Fruit fly (Drosophila melanogaster) whole organism, prepupa: Measurements from ENCODE around the gene CG7246.

Experiments used
- Blimp-1 ChIP-seq: fragments of 200-800 bp; sonication (Bioruptor generic); optimal IDR thresholded peaks from 3 replicates; lab custom pipeline; 2017; ENCODE audit warnings: missing biosample characterization, missing genetic modification characterization, mild to moderate bottlenecking, moderate library complexity, missing genetic modification reagents
- CG10631 ChIP-seq: fragments of 200-800 bp; sonication (Bioruptor generic); optimal IDR thresholded peaks from 2 replicates; lab custom pipeline; 2016; ENCODE audit warnings: missing biosample characterization, missing genetic modification characterization
- CG10669 ChIP-seq: fragments of 200-800 bp; sonication (Bioruptor generic); optimal IDR thresholded peaks from 3 replicates; lab custom pipeline; 2018; ENCODE audit warnings: missing biosample characterization, mild to moderate bottlenecking, missing genetic modification characterization, moderate library complexity
- CG11294 ChIP-seq: fragments of 200-800 bp; sonication (Bioruptor generic); IDR thresholded peaks from 2 replicates; pipeline ENCODE4 v1.3.6; 2022; ENCODE audit warnings: missing biosample characterization, missing genetic modification characterization
- CG11762 ChIP-seq: fragments of 200-800 bp; sonication (Bioruptor generic); optimal IDR thresholded peaks from 3 replicates; lab custom pipeline; 2016; ENCODE audit warnings: missing biosample characterization, missing genetic modification characterization; ENCODE audit not compliant: insufficient read depth
- CG15336 ChIP-seq: fragments of 200-800 bp; sonication (Bioruptor generic); IDR thresholded peaks from 2 replicates; pipeline ENCODE4 v1.3.6; 2022; ENCODE audit warnings: missing biosample characterization, missing genetic modification characterization
- CG1621 ChIP-seq: fragments of 200-800 bp; sonication (Bioruptor generic); optimal IDR thresholded peaks from 3 replicates; lab custom pipeline; 2018; ENCODE audit warnings: missing biosample characterization, mild to moderate bottlenecking, missing genetic modification characterization
- CG31627 ChIP-seq: fragments of 200-800 bp; sonication (Bioruptor generic); optimal IDR thresholded peaks from 3 replicates; lab custom pipeline; 2016; ENCODE audit warnings: missing biosample characterization, missing genetic modification characterization
- CG32006 ChIP-seq: fragments of 200-800 bp; sonication (Bioruptor generic); optimal IDR thresholded peaks from 3 replicates; lab custom pipeline; 2017; ENCODE audit warnings: missing biosample characterization, mild to moderate bottlenecking, missing genetic modification characterization
- CG34406 ChIP-seq: fragments of 200-800 bp; sonication (Bioruptor generic); optimal IDR thresholded peaks from 3 replicates; lab custom pipeline; 2016; ENCODE audit warnings: missing biosample characterization, missing genetic modification characterization
- CG4318 ChIP-seq: fragments of 200-800 bp; sonication (Bioruptor generic); optimal IDR thresholded peaks from 3 replicates; lab custom pipeline; 2017; ENCODE audit warnings: missing biosample characterization, mild to moderate bottlenecking, missing genetic modification characterization
- CG6163 ChIP-seq: fragments of 200-800 bp; sonication (Bioruptor generic); IDR thresholded peaks from 3 replicates; pipeline ENCODE4 v1.3.6; 2022; ENCODE audit warnings: missing biosample characterization, missing genetic modification characterization
- CG6276 ChIP-seq: fragments of 200-800 bp; sonication (Bioruptor generic); optimal IDR thresholded peaks from 2 replicates; lab custom pipeline; 2017; ENCODE audit warnings: missing biosample characterization, mild to moderate bottlenecking, missing genetic modification characterization
- CG6792 ChIP-seq: fragments of 200-800 bp; sonication (Bioruptor generic); optimal IDR thresholded peaks from 3 replicates; lab custom pipeline; 2016; ENCODE audit warnings: missing biosample characterization, missing genetic modification characterization
- CG6854 ChIP-seq: fragments of 200-800 bp; sonication (Bioruptor generic); optimal IDR thresholded peaks from 2 replicates; lab custom pipeline; 2017; ENCODE audit warnings: missing biosample characterization, mild to moderate bottlenecking, missing genetic modification characterization
- CG8119 ChIP-seq: fragments of 200-800 bp; sonication (Bioruptor generic); IDR thresholded peaks from 3 replicates; pipeline ENCODE4 v1.3.6; 2022; ENCODE audit warnings: missing biosample characterization, missing genetic modification characterization
- CG8319 ChIP-seq: fragments of 200-800 bp; sonication (Bioruptor generic); optimal IDR thresholded peaks from 3 replicates; lab custom pipeline; 2016; ENCODE audit warnings: missing biosample characterization, missing genetic modification characterization
- CG8632 ChIP-seq: fragments of 200-800 bp; sonication (Bioruptor generic); optimal IDR thresholded peaks from 3 replicates; lab custom pipeline; 2016; ENCODE audit warnings: missing biosample characterization, missing genetic modification characterization
- CG9139 ChIP-seq: fragments of 200-800 bp; sonication (Bioruptor generic); optimal IDR thresholded peaks from 3 replicates; lab custom pipeline; 2017; ENCODE audit warnings: missing biosample characterization, mild to moderate bottlenecking, missing genetic modification characterization
- Eip78C ChIP-seq: fragments of 200-800 bp; sonication (Bioruptor generic); peaks from one replicate; lab custom pipeline; 2016; ENCODE audit warnings: missing biosample characterization, missing genetic modification characterization
- Eip93F ChIP-seq: fragments of 200-800 bp; sonication (Bioruptor generic); optimal IDR thresholded peaks from 2 replicates; lab custom pipeline; 2016; ENCODE audit warnings: missing biosample characterization, mild to moderate bottlenecking, missing genetic modification characterization
- Ets96B ChIP-seq: fragments of 200-800 bp; optimal IDR thresholded peaks from 2 replicates; lab custom pipeline; 2019; ENCODE audit warnings: missing biosample characterization, mild to moderate bottlenecking, missing genetic modification characterization, moderate library complexity
- Gug ChIP-seq: fragments of 200-800 bp; sonication (Bioruptor generic); IDR thresholded peaks from 2 replicates; pipeline ENCODE4 v1.3.6; 2022; ENCODE audit warnings: missing biosample characterization, missing genetic modification characterization
- Hr39 ChIP-seq: fragments of 200-800 bp; sonication (Bioruptor generic); optimal IDR thresholded peaks from 2 replicates; lab custom pipeline; 2016; ENCODE audit warnings: missing biosample characterization, missing genetic modification characterization
- Lpt ChIP-seq: fragments of 200-800 bp; sonication (Bioruptor generic); optimal IDR thresholded peaks from 3 replicates; lab custom pipeline; 2016; ENCODE audit warnings: missing biosample characterization, missing genetic modification characterization
- Met ChIP-seq: fragments of 200-800 bp; sonication (Bioruptor generic); optimal IDR thresholded peaks from 3 replicates; lab custom pipeline; 2016; ENCODE audit warnings: missing biosample characterization, missing genetic modification characterization
- OdsH ChIP-seq: fragments of 200-800 bp; sonication (Bioruptor generic); optimal IDR thresholded peaks from 3 replicates; lab custom pipeline; 2016; ENCODE audit warnings: missing biosample characterization, missing genetic modification characterization
- Smox ChIP-seq: fragments of 200-800 bp; sonication (Bioruptor generic); optimal IDR thresholded peaks from 3 replicates; lab custom pipeline; 2016; ENCODE audit warnings: missing biosample characterization, missing genetic modification characterization
- Sox102F ChIP-seq: fragments of 200-800 bp; sonication (Bioruptor generic); optimal IDR thresholded peaks from 2 replicates; lab custom pipeline; 2016; ENCODE audit warnings: missing biosample characterization, mild to moderate bottlenecking, missing genetic modification characterization
- acj6 ChIP-seq: fragments of 200-800 bp; sonication (Bioruptor generic); optimal IDR thresholded peaks from 3 replicates; lab custom pipeline; 2016; ENCODE audit warnings: missing biosample characterization, missing genetic modification characterization
- cyc ChIP-seq: fragments of 200-800 bp; sonication (Bioruptor generic); optimal IDR thresholded peaks from 3 replicates; lab custom pipeline; 2016; ENCODE audit warnings: missing biosample characterization, missing genetic modification characterization
- dac ChIP-seq: fragments of 200-800 bp; sonication (Bioruptor generic); optimal IDR thresholded peaks from 2 replicates; lab custom pipeline; 2017; ENCODE audit warnings: missing biosample characterization, mild to moderate bottlenecking, missing genetic modification characterization
- eg ChIP-seq: fragments of 200-800 bp; sonication (Bioruptor generic); IDR thresholded peaks from 3 replicates; pipeline ENCODE4 v1.3.6; 2022; ENCODE audit warnings: missing biosample characterization, missing genetic modification characterization
- esn ChIP-seq: fragments of 200-800 bp; sonication (Bioruptor generic); optimal IDR thresholded peaks from 2 replicates; lab custom pipeline; 2016; ENCODE audit warnings: missing biosample characterization, mild to moderate bottlenecking, missing genetic modification characterization, moderate library complexity
- fkh ChIP-seq: fragments of 200-800 bp; sonication (Bioruptor generic); optimal IDR thresholded peaks from 3 replicates; lab custom pipeline; 2017; ENCODE audit warnings: missing biosample characterization, mild to moderate bottlenecking, missing genetic modification characterization, moderate library complexity
- pdm3 ChIP-seq: fragments of 200-800 bp; sonication (Bioruptor generic); optimal IDR thresholded peaks from 3 replicates; lab custom pipeline; 2016; ENCODE audit warnings: missing biosample characterization, missing genetic modification characterization
- salr ChIP-seq, 2 experiments: fragments of 200-800 bp; sonication (Bioruptor generic); optimal IDR thresholded peaks; 3 replicates each; lab custom pipeline; 2016 to 2018; ENCODE audit warnings: missing biosample characterization in 2 of 2, missing genetic modification characterization in 2 of 2, mild to moderate bottlenecking in 1 of 2
- spab ChIP-seq: fragments of 200-800 bp; sonication (Bioruptor generic); optimal IDR thresholded peaks from 2 replicates; lab custom pipeline; 2017; ENCODE audit warnings: missing biosample characterization, mild to moderate bottlenecking, missing genetic modification characterization, missing genetic modification reagents
- svp ChIP-seq: fragments of 200-800 bp; sonication (Bioruptor generic); peaks from one replicate; lab custom pipeline; 2016; ENCODE audit warnings: missing biosample characterization, missing genetic modification characterization
- vri ChIP-seq: fragments of 200-800 bp; sonication (Bioruptor generic); optimal IDR thresholded peaks from 3 replicates; lab custom pipeline; 2016; ENCODE audit warnings: missing biosample characterization, mild to moderate bottlenecking, missing genetic modification characterization

The CG7246 gene

dm6 chrX:9038778-9039177, 42.1 kb downstream of the CG7246 start (continued):
- TF ChIP-seq salr (GFP tag; optimal IDR thresholded peaks at IDR 0.05; lab: Kevin White, UChicago) (peak in 1 of 2 experiments; percentile 4), Sox102F (no peak), svp (GFP tag; lab: Kevin White, UChicago) (no peak), Lpt (no peak), Met (GFP tag; lab: Kevin White, UChicago) (no peak), cyc (GFP tag; lab: Kevin White, UChicago) (no peak), CG15336 (peak; percentile 35; the same call in 1 of the 2 replicates), OdsH (GFP tag; lab: Kevin White, UChicago) (no peak), CG6792 (GFP tag; lab: Kevin White, UChicago) (no peak), Eip78C (GFP tag; lab: Kevin White, UChicago) (peak; percentile 79), CG10669 (GFP tag; lab: Kevin White, UChicago) (no peak), dac (no peak), pdm3 (peak; percentile 30), CG8119 (peak; percentile 50; the same call in 1 of the 3 replicates), Smox (no peak), CG4318 (no peak), Gug (GFP tag; lab: Robert Waterston, UW) (no peak), CG8632 (GFP tag; lab: Kevin White, UChicago) (no peak), CG32006 (GFP tag; lab: Kevin White, UChicago) (peak; percentile 58), CG8319 (GFP tag; lab: Kevin White, UChicago) (no peak), CG1621 (tag; lab: Kevin White, UChicago) (no peak), spab (no peak), eg (GFP tag; lab: Robert Waterston, UW) (peak; percentile 37; the same call in 1 of the 3 replicates), fkh (GFP tag; lab: Kevin White, UChicago) (no peak), esn (GFP tag; lab: Kevin White, UChicago) (no peak), CG11294 (GFP tag; lab: Robert Waterston, UW) (no peak)
- TF ChIP-seq, all 60 proteins: peak for 9

dm6 chrX:9036113-9036512, 44.7 kb downstream of the CG7246 start:
- TF ChIP-seq vri (GFP tag; lab: Kevin White, UChicago): peak; percentile 75
- TF ChIP-seq Eip93F: peak; percentile 83
- TF ChIP-seq CG9139 (GFP tag; lab: Kevin White, UChicago): no peak
- TF ChIP-seq, all 60 proteins: peak for 2

dm6 chrX:9029900-9030373, 50.9 kb downstream of the CG7246 start, which contains the start of gene Nost:
TSS of gene Nost (plus strand) at chrX:9030205.
- TF ChIP-seq CG11762 (GFP tag; lab: Kevin White, UChicago): no peak
- no peak for TF ChIP-seq CG10631 (GFP tag; lab: Kevin White, UChicago)
- peak; percentile 24 for TF ChIP-seq Eip78C (GFP tag; lab: Kevin White, UChicago)
- TF ChIP-seq CG34406: no peak
- no peak for TF ChIP-seq CG8632 (GFP tag; lab: Kevin White, UChicago)
- TF ChIP-seq vri (GFP tag; lab: Kevin White, UChicago): peak; percentile 54
- TF ChIP-seq Sox102F: peak; percentile 14
- TF ChIP-seq CG6854: peak; percentile 96
- no peak for TF ChIP-seq Hr39 (GFP tag; lab: Kevin White, UChicago)
- peak; percentile 92 for TF ChIP-seq svp (GFP tag; lab: Kevin White, UChicago)
- no peak for TF ChIP-seq Lpt
- TF ChIP-seq CG8119: peak; percentile 27; the same call in 1 of the 3 replicates
- no peak for TF ChIP-seq fkh (GFP tag; lab: Kevin White, UChicago)
- no peak for TF ChIP-seq Blimp-1 (GFP tag; lab: Kevin White, UChicago)
- no peak for TF ChIP-seq Ets96B (tag; lab: Kevin White, UChicago)
- TF ChIP-seq acj6 (GFP tag; lab: Kevin White, UChicago): no peak
- TF ChIP-seq CG31627 (GFP tag; lab: Kevin White, UChicago): no peak
- peak; percentile 5 for TF ChIP-seq CG6276 (GFP tag; lab: Kevin White, UChicago)
- peak; percentile 11 for TF ChIP-seq Eip93F
- peak; percentile 64; the same call in 2 of the 3 replicates for TF ChIP-seq CG6163 (GFP tag; lab: Robert Waterston, UW)
